Worm (Caenorhabditis elegans) whole organism, mixed stage, embryonic: ENCODE measurements around the gene vkmt-1.
A peak's percentile ranks its signal among the peaks of the same experiment; 100 is the strongest.

Source experiments
- blmp-1 ChIP-seq: fragments of 150-350 bp; optimal IDR thresholded peaks from 2 replicates; lab custom pipeline; 2014; ENCODE audit warnings: missing biosample characterization, missing genetic modification characterization
- ceh-39 ChIP-seq: fragments of 150-350 bp; optimal IDR thresholded peaks from 2 replicates; lab custom pipeline; 2014; ENCODE audit warnings: missing biosample characterization, missing genetic modification characterization
- ceh-43 ChIP-seq: fragments of 200-800 bp; sonication (Bioruptor generic); optimal IDR thresholded peaks from 2 replicates; lab custom pipeline; 2018; ENCODE audit warnings: mild to moderate bottlenecking, missing genetic modification characterization, moderate library complexity, missing compliant biosample characterization
- ces-1 ChIP-seq: fragments of 150-350 bp; optimal IDR thresholded peaks from 2 replicates; lab custom pipeline; 2014; ENCODE audit warnings: missing biosample characterization, missing genetic modification reagents, missing genetic modification characterization
- cnd-1 ChIP-seq: fragments of 200-800 bp; sonication (Bioruptor generic); optimal IDR thresholded peaks from 2 replicates; lab custom pipeline; 2018; ENCODE audit warnings: mild to moderate bottlenecking, missing genetic modification characterization, missing compliant biosample characterization
- drap-1 ChIP-seq: fragments of 200-800 bp; sonication (Bioruptor generic); optimal IDR thresholded peaks from 3 replicates; lab custom pipeline; 2018; ENCODE audit warnings: mild to moderate bottlenecking, missing genetic modification characterization, missing compliant biosample characterization
- elt-1 ChIP-seq: sonication (generic microtip); optimal IDR thresholded peaks from 2 replicates; lab custom pipeline; 2017; ENCODE audit warnings: missing genetic modification characterization, mild to moderate bottlenecking, missing compliant biosample characterization, antibody characterized with exemption, moderate library complexity, borderline replicate concordance; ENCODE audit not compliant: insufficient read depth
- flh-1 ChIP-seq: fragments of 200-800 bp; sonication (Bioruptor generic); optimal IDR thresholded peaks from 2 replicates; lab custom pipeline; 2018; ENCODE audit warnings: mild to moderate bottlenecking, missing genetic modification characterization, moderate library complexity, missing compliant biosample characterization
- ham-2 ChIP-seq: fragments of 200-800 bp; sonication (Bioruptor generic); optimal IDR thresholded peaks from 2 replicates; lab custom pipeline; 2018; ENCODE audit warnings: mild to moderate bottlenecking, missing genetic modification characterization, missing compliant biosample characterization
- hlh-1 ChIP-seq: fragments of 150-350 bp; optimal IDR thresholded peaks from 2 replicates; lab custom pipeline; 2014; ENCODE audit warnings: missing biosample characterization, missing genetic modification reagents, missing genetic modification characterization
- lin-13 ChIP-seq: fragments of 150-350 bp; optimal IDR thresholded peaks from 2 replicates; lab custom pipeline; 2014; ENCODE audit warnings: missing biosample characterization, missing genetic modification characterization
- lin-32 ChIP-seq: fragments of 200-800 bp; sonication (Bioruptor generic); optimal IDR thresholded peaks from 2 replicates; lab custom pipeline; 2018; ENCODE audit warnings: mild to moderate bottlenecking, missing genetic modification characterization, missing compliant biosample characterization
- lsy-2 ChIP-seq: fragments of 150-350 bp; optimal IDR thresholded peaks from 2 replicates; lab custom pipeline; 2014; ENCODE audit warnings: missing biosample characterization, missing genetic modification characterization
- mab-5 ChIP-seq: fragments of 150-350 bp; optimal IDR thresholded peaks from 2 replicates; lab custom pipeline; 2014; ENCODE audit warnings: missing biosample characterization, missing genetic modification characterization
- mep-1 ChIP-seq: fragments of 150-350 bp; optimal IDR thresholded peaks from 2 replicates; lab custom pipeline; 2017; ENCODE audit warnings: missing biosample characterization, missing genetic modification reagents, missing genetic modification characterization, inconsistent platforms
- mls-2 ChIP-seq: sonication (generic microtip); optimal IDR thresholded peaks from 2 replicates; lab custom pipeline; 2016; ENCODE audit warnings: mild to moderate bottlenecking, missing genetic modification characterization, moderate library complexity, missing compliant biosample characterization
- nhr-12 ChIP-seq: fragments of 150-350 bp; optimal IDR thresholded peaks from 2 replicates; lab custom pipeline; 2014; ENCODE audit warnings: missing biosample characterization, missing genetic modification characterization
- nhr-2 ChIP-seq: fragments of 150-350 bp; optimal IDR thresholded peaks from 2 replicates; lab custom pipeline; 2014; ENCODE audit warnings: missing biosample characterization, missing genetic modification characterization
- nhr-237 ChIP-seq: fragments of 150-350 bp; optimal IDR thresholded peaks from 2 replicates; lab custom pipeline; 2014; ENCODE audit warnings: missing biosample characterization, missing genetic modification characterization
- nhr-28 ChIP-seq: fragments of 150-350 bp; optimal IDR thresholded peaks from 2 replicates; lab custom pipeline; 2014; ENCODE audit warnings: missing biosample characterization, missing genetic modification characterization
- nhr-76 ChIP-seq: sonication (generic microtip); optimal IDR thresholded peaks from 2 replicates; lab custom pipeline; 2017; ENCODE audit warnings: missing biosample characterization, missing genetic modification characterization
- pha-4 ChIP-seq: fragments of 150-350 bp; optimal IDR thresholded peaks from 2 replicates; lab custom pipeline; 2018; ENCODE audit warnings: missing biosample characterization, missing genetic modification reagents, missing genetic modification characterization
- sem-2 ChIP-seq: fragments of 200-800 bp; sonication (Bioruptor generic); optimal IDR thresholded peaks from 2 replicates; lab custom pipeline; 2018; ENCODE audit warnings: mild to moderate bottlenecking, missing genetic modification characterization, missing compliant biosample characterization
- snpc-4 ChIP-seq: fragments of 150-350 bp; optimal IDR thresholded peaks from 2 replicates; lab custom pipeline; 2014; ENCODE audit warnings: missing biosample characterization, missing genetic modification characterization
- sptf-1 ChIP-seq: sonication (generic microtip); optimal IDR thresholded peaks from 2 replicates; lab custom pipeline; 2017; ENCODE audit warnings: mild to moderate bottlenecking, missing genetic modification characterization, moderate library complexity, missing compliant biosample characterization
- tbx-8 ChIP-seq: fragments of 200-800 bp; sonication (Bioruptor generic); optimal IDR thresholded peaks from 2 replicates; lab custom pipeline; 2018; ENCODE audit warnings: mild to moderate bottlenecking, missing genetic modification characterization, moderate library complexity, missing compliant biosample characterization
- unc-120 ChIP-seq: sonication (generic microtip); optimal IDR thresholded peaks from 2 replicates; lab custom pipeline; 2017; ENCODE audit warnings: missing genetic modification characterization, missing compliant biosample characterization; ENCODE audit not compliant: poor library complexity, severe bottlenecking
- unc-39 ChIP-seq: fragments of 150-350 bp; optimal IDR thresholded peaks from 2 replicates; lab custom pipeline; 2014; ENCODE audit warnings: missing biosample characterization, missing genetic modification characterization
- unc-62 ChIP-seq: fragments of 150-350 bp; optimal IDR thresholded peaks from 2 replicates; lab custom pipeline; 2014; ENCODE audit warnings: missing biosample characterization, missing genetic modification reagents, missing genetic modification characterization
- zip-8 ChIP-seq: fragments of 150-350 bp; optimal IDR thresholded peaks from 2 replicates; lab custom pipeline; 2014; ENCODE audit warnings: missing biosample characterization, missing genetic modification characterization
- ztf-11 ChIP-seq: fragments of 150-350 bp; optimal IDR thresholded peaks from 2 replicates; lab custom pipeline; 2014; ENCODE audit warnings: missing biosample characterization, missing genetic modification characterization

vkmt-1 gene

ce11 chrIV:12268272-12269045 is 10.1 kb upstream of the vkmt-1 start, which contains the start of the genes ppm-1.H and rpl-34:
Gene ppm-1.H (minus strand): TSS chrIV:12268322.
Gene rpl-34 (plus strand): TSS chrIV:12268995.
- TF ChIP-seq lin-13 (peak; percentile 61), nhr-237 (tag; lab: Kevin White, UChicago) (peak; percentile 58), hlh-1 (peak; percentile 92), ceh-43 (peak; percentile 52), ces-1 (GFP tag; lab: Kevin White, UChicago) (peak; percentile 73), nhr-2 (no peak), pha-4 (tag; lab: Kevin White, UChicago) (peak; percentile 40), ceh-39 (tag; lab: Kevin White, UChicago) (peak; percentile 45), lin-32 (GFP tag; lab: Kevin White, UChicago) (no peak), unc-62 (GFP tag; lab: Kevin White, UChicago) (peak; percentile 37), blmp-1 (tag; lab: Kevin White, UChicago) (no peak), unc-120 (peak; percentile 73), ham-2 (GFP tag; lab: Kevin White, UChicago) (peak; percentile 65), mep-1 (tag; lab: Kevin White, UChicago) (peak; percentile 71), cnd-1 (no peak), tbx-8 (GFP tag; lab: Kevin White, UChicago) (no peak), nhr-28 (tag; lab: Kevin White, UChicago) (no peak), lsy-2 (tag; lab: Kevin White, UChicago) (peak; percentile 96)
- TF ChIP-seq, all 35 proteins: peak for 12

DNA sequence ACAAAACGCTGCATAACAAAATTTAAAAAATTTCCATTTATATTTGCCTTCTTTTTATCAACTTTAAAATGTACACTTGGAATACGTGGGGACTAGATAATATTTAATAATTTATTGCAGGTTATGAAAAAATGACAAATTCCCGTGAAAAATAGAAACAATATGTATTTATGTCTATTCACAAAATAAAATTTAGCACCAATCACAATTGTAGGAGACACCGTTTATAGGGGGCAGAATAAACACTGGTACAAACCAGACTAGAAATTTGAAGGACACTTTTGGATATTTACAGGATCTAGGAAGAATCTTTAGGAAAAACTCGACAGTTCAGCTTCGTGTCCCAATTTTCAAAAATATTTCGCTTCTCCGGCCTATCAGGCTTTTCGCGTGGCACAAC is 8.1 kb upstream of the vkmt-1 start, which contains the start of gene C42C1.3:
Gene C42C1.3 (minus strand): TSS at position 101 of the 400 bp plus-strand sequence.
- TF ChIP-seq mep-1 (tag; lab: Kevin White, UChicago) (no peak), ces-1 (GFP tag; lab: Kevin White, UChicago) (no peak), cnd-1 (no peak), sptf-1 (tag; lab: Kevin White, UChicago) (no peak), nhr-12 (no peak), lin-32 (GFP tag; lab: Kevin White, UChicago) (no peak), nhr-76 (tag; lab: Kevin White, UChicago) (no peak), ztf-11 (tag; lab: Kevin White, UChicago) (no peak), drap-1 (no peak), hlh-1 (no peak), mls-2 (tag; lab: Kevin White, UChicago) (no peak), unc-39 (no peak), snpc-4 (tag; lab: Kevin White, UChicago) (no peak), pha-4 (tag; lab: Kevin White, UChicago) (no peak), sem-2 (GFP tag; lab: Kevin White, UChicago) (no peak), mab-5 (tag; lab: Kevin White, UChicago) (no peak), nhr-237 (tag; lab: Kevin White, UChicago) (no peak), zip-8 (no peak)

DNA sequence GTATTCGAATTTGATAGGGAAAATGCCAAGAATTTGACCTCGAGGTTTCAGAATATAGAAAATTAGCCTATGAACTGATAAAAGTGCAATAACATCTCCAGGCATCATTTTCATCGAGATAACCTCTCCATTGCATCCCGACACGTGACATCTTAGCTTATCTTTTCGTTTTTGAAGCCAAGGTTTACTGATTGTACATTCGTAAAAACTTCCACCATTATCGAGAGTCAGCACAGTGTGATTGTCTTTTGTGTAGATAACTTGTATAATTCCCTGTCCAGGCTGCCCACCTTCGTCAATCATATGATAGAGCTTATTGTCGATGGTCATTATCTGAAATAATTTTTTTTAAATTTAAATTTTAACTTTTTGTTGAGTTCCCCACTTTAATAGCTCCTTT is 4.2 kb upstream of the vkmt-1 start:
- TF ChIP-seq nhr-2: no peak
- no peak for TF ChIP-seq unc-39
- no peak for TF ChIP-seq ham-2 (GFP tag; lab: Kevin White, UChicago)
- no peak for TF ChIP-seq mls-2 (tag; lab: Kevin White, UChicago)
- no peak for TF ChIP-seq snpc-4 (tag; lab: Kevin White, UChicago)
- TF ChIP-seq hlh-1: no peak
- TF ChIP-seq ztf-11 (tag; lab: Kevin White, UChicago): no peak
- no peak for TF ChIP-seq nhr-28 (tag; lab: Kevin White, UChicago)
- no peak for TF ChIP-seq lin-32 (GFP tag; lab: Kevin White, UChicago)
- no peak for TF ChIP-seq mab-5 (tag; lab: Kevin White, UChicago)
- no peak for TF ChIP-seq ceh-39 (tag; lab: Kevin White, UChicago)
- no peak for TF ChIP-seq sem-2 (GFP tag; lab: Kevin White, UChicago)
- TF ChIP-seq nhr-237 (tag; lab: Kevin White, UChicago): no peak
- no peak for TF ChIP-seq pha-4 (tag; lab: Kevin White, UChicago)
- no peak for TF ChIP-seq flh-1 (GFP tag; lab: Kevin White, UChicago)
- no peak for TF ChIP-seq ceh-43
- no peak for TF ChIP-seq nhr-12

ce11 chrIV:12275892-12276291 is 2.6 kb upstream of the vkmt-1 start, which contains the start of gene vps-8:
Gene vps-8 (minus strand): TSS chrIV:12275992.
- TF ChIP-seq ztf-11 (tag; lab: Kevin White, UChicago) (no peak), drap-1 (no peak), nhr-237 (tag; lab: Kevin White, UChicago) (no peak), hlh-1 (no peak), ceh-39 (tag; lab: Kevin White, UChicago) (no peak), sptf-1 (tag; lab: Kevin White, UChicago) (no peak), unc-62 (GFP tag; lab: Kevin White, UChicago) (no peak), elt-1 (tag; lab: Kevin White, UChicago) (no peak), pha-4 (tag; lab: Kevin White, UChicago) (no peak), blmp-1 (tag; lab: Kevin White, UChicago) (no peak), nhr-12 (no peak), unc-39 (no peak)
